Worm (Caenorhabditis elegans): Measurements from ENCODE around the gene Y47D7A.11.

DNA sequence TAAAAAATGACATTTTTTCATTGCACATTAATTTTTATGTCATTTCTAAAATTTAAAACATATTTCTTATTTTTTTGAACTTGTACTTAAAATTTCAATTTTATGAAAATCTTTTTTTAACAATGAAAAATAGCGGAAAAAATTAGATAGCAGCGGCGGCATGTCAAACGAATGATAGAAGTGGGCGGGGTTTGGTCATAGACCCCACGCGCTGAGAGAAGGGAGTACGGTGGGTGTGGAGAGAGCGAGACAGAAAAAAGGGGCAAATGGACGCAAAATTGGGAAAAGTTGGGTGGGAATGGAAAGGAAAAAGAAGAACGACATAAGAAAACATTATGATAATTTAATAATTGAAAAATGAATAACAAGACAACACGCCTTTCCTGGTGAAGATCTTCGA lies 40.2 kb downstream of the Y47D7A.11 start:
- TF ChIP-seq tbx-2 (tag; optimal IDR thresholded peaks at IDR 0.05) (no peak), elt-4 (tag; optimal IDR thresholded peaks at IDR 0.05) (no peak), ama-1 (optimal IDR thresholded peaks at IDR 0.05) (no peak)

Measured in whole organism, late embryonic.